Fruit fly (Drosophila melanogaster) Kc167 (cell line): Measurements from ENCODE around the gene CG5321.

Source experiments
- Myc ChIP-seq: fragments of >200 bp; optimal IDR thresholded peaks from 2 replicates; lab custom pipeline; 2017; ENCODE audit warnings: missing external identifiers
- Sin3A ChIP-seq: fragments of >200 bp; optimal IDR thresholded peaks from 2 replicates; lab custom pipeline; 2018; ENCODE audit warnings: missing external identifiers
- h ChIP-seq: fragments of >200 bp; optimal IDR thresholded peaks from 3 replicates; lab custom pipeline; 2018; ENCODE audit warnings: missing external identifiers
- insv ChIP-seq: fragments of >200 bp; optimal IDR thresholded peaks from 3 replicates; lab custom pipeline; 2018; ENCODE audit warnings: missing external identifiers
- psq ChIP-seq: fragments of >200 bp; optimal IDR thresholded peaks from 2 replicates; lab custom pipeline; 2017; ENCODE audit warnings: missing external identifiers
- ttk ChIP-seq: sonication (Bioruptor generic); optimal IDR thresholded peaks from 2 replicates; lab custom pipeline; 2017; ENCODE audit warnings: missing external identifiers

The CG5321 gene

DNA sequence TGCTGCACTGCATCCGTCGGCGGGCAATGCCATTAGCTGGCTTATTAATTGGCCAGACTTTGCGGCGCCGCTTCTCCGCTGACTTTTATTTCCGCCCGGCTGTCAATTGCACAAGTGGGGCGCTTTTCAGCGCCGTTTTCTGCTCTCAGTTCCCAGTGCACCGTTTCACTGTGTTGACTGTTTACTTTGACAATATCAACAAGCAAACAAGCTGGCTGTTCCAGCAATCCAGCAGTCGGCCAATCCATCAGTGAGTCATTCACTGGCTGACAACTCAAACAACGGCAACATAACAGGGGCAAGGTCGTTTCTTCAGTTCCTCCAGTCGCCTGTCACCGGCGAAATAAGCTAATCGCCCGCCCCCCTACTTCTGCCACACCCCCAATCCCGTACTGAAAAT is 37.9 kb downstream of the CG5321 start:
- TF ChIP-seq Myc (lab: Kevin White, UChicago) (no peak), h (lab: Kevin White, UChicago) (no peak), psq (lab: Kevin White, UChicago) (no peak), insv (lab: Kevin White, UChicago) (no peak), Sin3A (lab: Kevin White, UChicago) (no peak), ttk (no peak)

DNA sequence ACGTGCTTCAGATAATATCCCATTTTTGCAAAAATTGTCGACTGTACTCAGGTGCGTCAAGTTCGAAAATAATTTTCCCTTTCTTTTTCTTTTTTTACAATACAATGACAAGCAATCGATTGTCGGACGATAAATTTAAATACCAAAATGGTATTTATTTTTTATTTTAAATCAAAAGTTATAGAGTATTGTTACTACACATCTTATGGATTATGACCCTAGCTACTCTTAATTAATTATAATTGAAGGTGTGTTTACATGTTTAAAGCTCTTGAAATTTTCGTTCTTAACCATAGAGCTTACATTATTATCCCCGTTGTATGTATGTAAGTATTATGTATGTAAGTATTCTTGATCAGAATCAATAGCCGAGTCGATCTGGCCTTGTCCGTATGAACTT is 39.5 kb downstream of the CG5321 start, which contains the start of gene hog:
TSS of gene hog (minus strand) at position 101 of the 400 bp plus-strand sequence.
- TF ChIP-seq h (lab: Kevin White, UChicago) (no peak), Sin3A (lab: Kevin White, UChicago) (no peak), ttk (no peak), psq (lab: Kevin White, UChicago) (no peak), insv (lab: Kevin White, UChicago) (no peak), Myc (lab: Kevin White, UChicago) (no peak)

DNA sequence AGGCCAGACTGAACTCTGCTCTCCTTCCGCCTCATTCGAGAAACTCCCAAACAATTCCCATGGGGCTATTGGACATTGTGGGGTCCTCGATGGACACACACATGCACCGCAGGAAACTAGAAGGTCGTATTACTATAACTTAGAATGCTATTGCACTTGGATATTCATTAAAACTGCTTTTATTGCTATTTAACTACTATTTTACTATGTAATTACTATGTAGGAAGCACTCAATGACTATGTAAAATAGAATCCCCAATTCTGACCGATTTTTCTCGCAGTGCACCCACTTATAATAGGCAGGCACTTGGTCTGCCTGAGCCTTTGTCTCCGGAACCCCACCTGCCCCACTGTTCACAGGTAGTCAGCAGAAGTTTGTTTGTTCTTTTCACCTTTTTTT is 45.7 kb downstream of the CG5321 start:
- no peak for TF ChIP-seq insv (lab: Kevin White, UChicago)
- no peak for TF ChIP-seq Sin3A (lab: Kevin White, UChicago)
- no peak for TF ChIP-seq ttk

DNA sequence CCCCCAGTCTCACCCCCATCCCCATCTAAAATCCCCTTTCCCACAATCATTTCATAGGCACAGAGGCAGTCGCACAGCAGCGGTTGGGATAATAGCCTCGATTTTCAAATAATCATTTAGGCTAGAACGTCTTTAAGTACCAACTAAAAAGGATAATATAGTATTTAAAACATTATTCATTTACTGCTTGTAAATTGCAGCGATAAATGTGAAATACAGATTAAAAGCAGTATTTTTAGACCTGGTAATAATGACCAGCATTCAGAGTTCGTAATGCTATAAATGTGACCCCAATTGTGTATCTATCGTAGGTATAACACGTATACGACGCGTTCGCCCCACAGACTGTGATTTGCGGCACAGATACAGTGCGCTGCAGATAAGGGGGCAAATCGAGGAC is 48.2 kb downstream of the CG5321 start:
- no peak for TF ChIP-seq insv (lab: Kevin White, UChicago)
- no peak for TF ChIP-seq psq (lab: Kevin White, UChicago)
- no peak for TF ChIP-seq Sin3A (lab: Kevin White, UChicago)
- no peak for TF ChIP-seq ttk
- TF ChIP-seq h (lab: Kevin White, UChicago) = no peak
- TF ChIP-seq Myc (lab: Kevin White, UChicago) = no peak
